Worm (Caenorhabditis elegans) whole organism, L1 larva: ENCODE data around the gene F53A9.9.

Source experiments
- C16A3.4 ChIP-seq: fragments of 150-350 bp; optimal IDR thresholded peaks from 2 replicates; lab custom pipeline; 2014; ENCODE audit warnings: missing biosample characterization, missing genetic modification characterization
- C34B4.2 ChIP-seq: sonication (generic microtip); optimal IDR thresholded peaks from 2 replicates; lab custom pipeline; 2017; ENCODE audit warnings: mild to moderate bottlenecking, missing genetic modification characterization, missing compliant biosample characterization
- F16B12.6 ChIP-seq: fragments of 150-350 bp; optimal IDR thresholded peaks from 2 replicates; lab custom pipeline; 2014; ENCODE audit warnings: missing biosample characterization, missing genetic modification characterization
- Y116A8C.19 ChIP-seq: sonication (generic microtip); optimal IDR thresholded peaks from 2 replicates; lab custom pipeline; 2016; ENCODE audit warnings: missing compliant biosample characterization, missing genetic modification characterization, borderline replicate concordance
- aha-1 ChIP-seq: fragments of 150-350 bp; optimal IDR thresholded peaks from 2 replicates; lab custom pipeline; 2014; ENCODE audit warnings: missing biosample characterization, missing genetic modification characterization
- ama-1 ChIP-seq: fragments of 150-350 bp; optimal IDR thresholded peaks from 2 replicates; lab custom pipeline; 2014
- blmp-1 ChIP-seq: fragments of 150-350 bp; optimal IDR thresholded peaks from 2 replicates; lab custom pipeline; 2014; ENCODE audit warnings: missing biosample characterization, missing genetic modification characterization
- ceh-82 ChIP-seq, 3 experiments: fragments of 150-350 bp in 1 of 3; sonication (generic microtip) in 2 of 3; optimal IDR thresholded peaks; 2 replicates each; lab custom pipeline; 2014 to 2017; ENCODE audit warnings: missing biosample characterization in 3 of 3, missing genetic modification characterization in 3 of 3
- ceh-90 ChIP-seq: sonication (generic microtip); optimal IDR thresholded peaks from 2 replicates; lab custom pipeline; 2016; ENCODE audit warnings: missing genetic modification characterization, missing compliant biosample characterization
- ces-1 ChIP-seq: fragments of 150-350 bp; optimal IDR thresholded peaks from 2 replicates; lab custom pipeline; 2014; ENCODE audit warnings: missing biosample characterization, missing genetic modification reagents, missing genetic modification characterization
- dpl-1 ChIP-seq, 3 experiments: fragments of 150-350 bp in 2 of 3; sonication (generic microtip) in 1 of 3; optimal IDR thresholded peaks; 2 replicates each; lab custom pipeline; 2014 to 2017; ENCODE audit warnings: missing biosample characterization in 3 of 3, missing genetic modification characterization in 3 of 3, missing genetic modification reagents in 3 of 3
- dsc-1 ChIP-seq: sonication (generic microtip); optimal IDR thresholded peaks from 2 replicates; lab custom pipeline; 2016; ENCODE audit warnings: mild to moderate bottlenecking, missing genetic modification characterization, missing compliant biosample characterization
- efl-1 ChIP-seq, 4 experiments: fragments of 150-350 bp; optimal IDR thresholded peaks in 3 of 4; peaks in 1 of 4; 1 replicate in 1 of 4; 2 replicates in 3 of 4; lab custom pipeline; 2014; ENCODE audit warnings: missing biosample characterization in 2 of 4, missing genetic modification characterization in 2 of 4, missing genetic modification reagents in 2 of 4
- efl-3 ChIP-seq: fragments of 200-800 bp; sonication (Bioruptor generic); optimal IDR thresholded peaks from 2 replicates; lab custom pipeline; 2018; ENCODE audit warnings: mild to moderate bottlenecking, missing genetic modification characterization, missing compliant biosample characterization
- egl-13 ChIP-seq: sonication (generic microtip); optimal IDR thresholded peaks from 2 replicates; lab custom pipeline; 2016; ENCODE audit warnings: missing genotype, missing genetic modification reagents, missing genetic modification characterization, missing compliant biosample characterization
- elt-2 ChIP-seq: sonication (generic microtip); optimal IDR thresholded peaks from 2 replicates; lab custom pipeline; 2016; ENCODE audit warnings: missing genetic modification characterization, mild to moderate bottlenecking, inconsistent platforms, missing compliant biosample characterization, missing genetic modification reagents
- elt-3 ChIP-seq, 6 experiments: fragments of 150-350 bp in 1 of 6; sonication (generic microtip); optimal IDR thresholded peaks; 2 replicates each; lab custom pipeline; 2017 to 2018; ENCODE audit warnings: missing biosample characterization in 6 of 6, missing genetic modification characterization in 6 of 6, inconsistent platforms in 1 of 6
- fkh-10 ChIP-seq: sonication (generic microtip); optimal IDR thresholded peaks from 2 replicates; lab custom pipeline; 2017; ENCODE audit warnings: missing biosample characterization, missing genetic modification reagents, missing genetic modification characterization
- fos-1 ChIP-seq: fragments of 150-350 bp; optimal IDR thresholded peaks from 2 replicates; lab custom pipeline; 2014; ENCODE audit warnings: missing biosample characterization, missing genetic modification characterization
- grh-1 ChIP-seq: fragments of 200-800 bp; sonication (Bioruptor generic); IDR thresholded peaks from 2 replicates; pipeline ENCODE4 v1.3.6; 2022; ENCODE audit warnings: missing genetic modification reagents, missing genetic modification characterization, missing compliant biosample characterization
- hlh-17 ChIP-seq: fragments of 200-800 bp; sonication (Bioruptor generic); optimal IDR thresholded peaks from 2 replicates; lab custom pipeline; 2018; ENCODE audit warnings: missing genetic modification characterization, mild to moderate bottlenecking, missing compliant biosample characterization, moderate library complexity, borderline replicate concordance
- hlh-4 ChIP-seq: sonication (generic microtip); optimal IDR thresholded peaks from 2 replicates; lab custom pipeline; 2016; ENCODE audit warnings: mild to moderate bottlenecking, missing genetic modification characterization, missing compliant biosample characterization
- irx-1 ChIP-seq: sonication (generic microtip); optimal IDR thresholded peaks from 2 replicates; lab custom pipeline; 2016; ENCODE audit warnings: missing genetic modification characterization, missing compliant biosample characterization
- isw-1 ChIP-seq: fragments of 200-800 bp; sonication (Bioruptor generic); IDR thresholded peaks from 2 replicates; pipeline ENCODE4 v1.3.6; 2022; ENCODE audit warnings: missing genetic modification characterization, missing compliant biosample characterization
- jun-1 ChIP-seq: fragments of 150-350 bp; optimal IDR thresholded peaks from 2 replicates; lab custom pipeline; 2014; ENCODE audit warnings: missing biosample characterization, missing genetic modification reagents, missing genetic modification characterization
- lin-14 ChIP-seq: fragments of 200-800 bp; sonication (Bioruptor generic); optimal IDR thresholded peaks from 2 replicates; lab custom pipeline; 2018; ENCODE audit warnings: mild to moderate bottlenecking, missing genetic modification characterization, moderate library complexity, missing compliant biosample characterization
- lin-15B ChIP-seq: fragments of 150-350 bp; sonication (generic microtip); optimal IDR thresholded peaks from 3 replicates; lab custom pipeline; 2014; ENCODE audit warnings: missing biosample characterization, missing genetic modification characterization
- lin-35 ChIP-seq, 2 experiments: fragments of 150-350 bp; optimal IDR thresholded peaks; 2 replicates each; lab custom pipeline; 2014; ENCODE audit warnings: missing biosample characterization in 2 of 2, missing genetic modification characterization in 2 of 2, missing genetic modification reagents in 2 of 2
- lin-39 ChIP-seq: fragments of 150-350 bp; optimal IDR thresholded peaks from 2 replicates; lab custom pipeline; 2014; ENCODE audit warnings: missing biosample characterization, missing genetic modification reagents, missing genetic modification characterization
- mab-9 ChIP-seq: fragments of 200-800 bp; sonication (Bioruptor generic); IDR thresholded peaks from 2 replicates; pipeline ENCODE4 v1.3.6; 2022; ENCODE audit warnings: missing genetic modification reagents, missing genetic modification characterization, missing compliant biosample characterization
- mef-2 ChIP-seq: fragments of 150-350 bp; optimal IDR thresholded peaks from 2 replicates; lab custom pipeline; 2014; ENCODE audit warnings: missing biosample characterization, missing genetic modification characterization
- nhr-19 ChIP-seq: fragments of 200-800 bp; sonication (Bioruptor generic); conservative IDR thresholded peaks from 2 replicates; pipeline ENCODE4 v1.3.6; 2022; ENCODE audit warnings: missing genetic modification characterization, missing compliant biosample characterization
- nhr-237 ChIP-seq: fragments of 150-350 bp; optimal IDR thresholded peaks from 2 replicates; lab custom pipeline; 2014; ENCODE audit warnings: missing biosample characterization, missing genetic modification characterization
- nhr-47 ChIP-seq: sonication (generic microtip); optimal IDR thresholded peaks from 2 replicates; lab custom pipeline; 2016; ENCODE audit warnings: mild to moderate bottlenecking, missing genetic modification characterization, moderate library complexity, missing compliant biosample characterization
- nhr-71 ChIP-seq: sonication (generic microtip); optimal IDR thresholded peaks from 2 replicates; lab custom pipeline; 2016; ENCODE audit warnings: mild to moderate bottlenecking, missing genetic modification characterization, moderate library complexity, missing compliant biosample characterization
- nhr-76 ChIP-seq: sonication (generic microtip); optimal IDR thresholded peaks from 2 replicates; lab custom pipeline; 2017; ENCODE audit warnings: missing biosample characterization, missing genetic modification characterization
- nhr-77 ChIP-seq: fragments of 150-350 bp; optimal IDR thresholded peaks from 2 replicates; lab custom pipeline; 2014; ENCODE audit warnings: missing biosample characterization, missing genetic modification characterization
- nhr-85 ChIP-seq: sonication (generic microtip); peaks from one replicate; lab custom pipeline; 2016; ENCODE audit warnings: missing genetic modification characterization, inconsistent platforms, missing compliant biosample characterization
- pax-3 ChIP-seq: fragments of 200-800 bp; sonication (Bioruptor generic); optimal IDR thresholded peaks from 2 replicates; lab custom pipeline; 2018; ENCODE audit warnings: mild to moderate bottlenecking, missing genetic modification characterization, moderate library complexity, missing compliant biosample characterization
- pqm-1 ChIP-seq: sonication (generic microtip); optimal IDR thresholded peaks from 3 replicates; lab custom pipeline; 2017; ENCODE audit warnings: missing biosample characterization, missing genetic modification characterization
- rnt-1 ChIP-seq: sonication (generic microtip); optimal IDR thresholded peaks from 2 replicates; lab custom pipeline; 2016; ENCODE audit warnings: mild to moderate bottlenecking, missing genetic modification characterization, moderate library complexity, missing compliant biosample characterization
- snpc-4 ChIP-seq: fragments of 150-350 bp; optimal IDR thresholded peaks from 2 replicates; lab custom pipeline; 2014; ENCODE audit warnings: missing biosample characterization, missing genetic modification characterization
- sox-4 ChIP-seq: sonication (generic microtip); optimal IDR thresholded peaks from 2 replicates; lab custom pipeline; 2016; ENCODE audit warnings: missing genetic modification characterization, missing compliant biosample characterization
- sptf-1 ChIP-seq: fragments of 150-350 bp; optimal IDR thresholded peaks from 2 replicates; lab custom pipeline; 2014; ENCODE audit warnings: missing biosample characterization, missing genetic modification characterization
- swsn-7 ChIP-seq: sonication (generic microtip); optimal IDR thresholded peaks from 2 replicates; lab custom pipeline; 2016; ENCODE audit warnings: missing genetic modification characterization, missing compliant biosample characterization
- tbx-2 ChIP-seq: sonication (generic microtip); optimal IDR thresholded peaks from 2 replicates; lab custom pipeline; 2016; ENCODE audit warnings: missing genetic modification characterization, missing compliant biosample characterization
- tlp-1 ChIP-seq: fragments of 150-350 bp; optimal IDR thresholded peaks from 2 replicates; lab custom pipeline; 2014; ENCODE audit warnings: missing biosample characterization, missing genetic modification characterization
- unc-30 ChIP-seq: sonication (generic microtip); optimal IDR thresholded peaks from 2 replicates; lab custom pipeline; 2017; ENCODE audit warnings: missing biosample characterization, missing genetic modification characterization
- unc-62 ChIP-seq: fragments of 150-350 bp; optimal IDR thresholded peaks from 2 replicates; lab custom pipeline; 2014; ENCODE audit warnings: missing biosample characterization, missing genetic modification reagents, missing genetic modification characterization
- vab-15 ChIP-seq: sonication (generic microtip); optimal IDR thresholded peaks from 2 replicates; lab custom pipeline; 2017; ENCODE audit warnings: missing genotype, mild to moderate bottlenecking, missing genetic modification characterization, missing compliant biosample characterization
- zag-1 ChIP-seq: fragments of 150-350 bp; optimal IDR thresholded peaks from 2 replicates; lab custom pipeline; 2014; ENCODE audit warnings: missing biosample characterization, missing genetic modification characterization
- zip-4 ChIP-seq: fragments of 200-800 bp; sonication (Bioruptor generic); optimal IDR thresholded peaks from 2 replicates; lab custom pipeline; 2018; ENCODE audit warnings: mild to moderate bottlenecking, missing genetic modification characterization, moderate library complexity, missing compliant biosample characterization
- ztf-11 ChIP-seq, 2 experiments: sonication (generic microtip); optimal IDR thresholded peaks; 2 replicates each; lab custom pipeline; 2016 to 2017; ENCODE audit warnings: missing genetic modification characterization in 2 of 2, missing biosample characterization in 1 of 2, missing compliant biosample characterization in 1 of 2

F53A9.9 gene

DNA sequence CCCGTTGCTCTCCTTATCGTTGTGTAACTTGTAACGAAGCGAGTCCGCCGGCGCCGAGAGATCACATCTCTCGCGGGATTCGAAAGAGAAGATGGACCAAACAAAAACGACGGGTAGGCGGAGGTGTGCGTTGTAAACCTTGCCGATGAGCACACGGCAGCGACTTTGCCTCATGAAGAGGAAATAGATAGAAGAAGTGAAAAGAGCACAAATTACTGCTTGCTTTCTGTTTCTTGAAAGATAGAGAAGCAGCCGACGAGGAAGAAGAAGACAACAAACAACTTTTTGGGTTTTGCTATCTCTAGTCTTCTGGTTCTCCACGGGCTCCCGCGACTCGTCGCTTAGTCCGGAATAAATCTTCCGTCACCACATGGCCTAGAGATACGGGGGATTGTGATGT is 3.3 kb upstream of the F53A9.9 start (continued):
- TF ChIP-seq fos-1 (tag; lab: Kevin White, UChicago) = no peak
- TF ChIP-seq nhr-71 (tag; lab: Kevin White, UChicago) = peak; percentile 80
- TF ChIP-seq pqm-1 (tag; lab: Kevin White, UChicago) = no peak
- TF ChIP-seq ces-1 (GFP tag; lab: Kevin White, UChicago) = no peak
- TF ChIP-seq Y116A8C.19 = no peak
- no peak for TF ChIP-seq sox-4
- TF ChIP-seq ztf-11 (tag; optimal IDR thresholded peaks at IDR 0.05; lab: Kevin White, UChicago) = no peak
- peak; percentile 12 for TF ChIP-seq tbx-2 (tag; lab: Kevin White, UChicago)
- TF ChIP-seq C34B4.2 (tag; lab: Kevin White, UChicago) = no peak
- TF ChIP-seq nhr-77 = no peak
- no peak for TF ChIP-seq nhr-85
- no peak for TF ChIP-seq sptf-1
- peak; percentile 45 for TF ChIP-seq rnt-1
- no peak for TF ChIP-seq unc-30 (tag; lab: Kevin White, UChicago)
- no peak for TF ChIP-seq snpc-4 (tag; lab: Kevin White, UChicago)
- TF ChIP-seq hlh-4 (tag; lab: Kevin White, UChicago) = no peak
- no peak for TF ChIP-seq hlh-17 (GFP tag; lab: Kevin White, UChicago)
- TF ChIP-seq nhr-76 (tag; lab: Kevin White, UChicago) = no peak
- no peak for TF ChIP-seq F16B12.6
- TF ChIP-seq efl-3 (GFP tag; lab: Kevin White, UChicago) = no peak
- TF ChIP-seq lin-14 = peak; percentile 85
- TF ChIP-seq ceh-90 (tag; lab: Kevin White, UChicago) = no peak
- no peak for TF ChIP-seq lin-39 (tag; lab: Kevin White, UChicago)
- TF ChIP-seq vab-15 = no peak
- no peak for TF ChIP-seq C16A3.4 (tag; lab: Kevin White, UChicago)
- TF ChIP-seq mab-9 (GFP tag; lab: Robert Waterston, UW) = no peak
- TF ChIP-seq blmp-1 (tag; lab: Kevin White, UChicago) = no peak
- TF ChIP-seq ceh-82 (tag; optimal IDR thresholded peaks at IDR 0.05; lab: Kevin White, UChicago) = no peak
- no peak for TF ChIP-seq elt-2 (tag; lab: Kevin White, UChicago)
- TF ChIP-seq egl-13 (tag; lab: Kevin White, UChicago) = no peak
- TF ChIP-seq jun-1 (tag; lab: Kevin White, UChicago) = no peak
- no peak for TF ChIP-seq lin-15B (tag; lab: Kevin White, UChicago)
- no peak for TF ChIP-seq nhr-47
- TF ChIP-seq dsc-1 (tag; lab: Kevin White, UChicago) = peak; percentile 66
- TF ChIP-seq tlp-1 (tag; lab: Kevin White, UChicago) = no peak
- peak; percentile 26 for TF ChIP-seq swsn-7 (tag; lab: Kevin White, UChicago)
- no peak for TF ChIP-seq grh-1 (GFP tag; lab: Robert Waterston, UW)
- TF ChIP-seq fkh-10 (GFP tag; lab: Kevin White, UChicago) = no peak
- no peak for TF ChIP-seq nhr-237
- no peak for TF ChIP-seq zip-4 (GFP tag; lab: Kevin White, UChicago)
- no peak for TF ChIP-seq mef-2 (tag; lab: Kevin White, UChicago)
- TF ChIP-seq irx-1 = no peak
- no peak for TF ChIP-seq isw-1
- TF ChIP-seq lin-35 (GFP tag; optimal IDR thresholded peaks at IDR 0.05; lab: Kevin White, UChicago) = peak in 1 of 2 experiments; percentile 13

DNA sequence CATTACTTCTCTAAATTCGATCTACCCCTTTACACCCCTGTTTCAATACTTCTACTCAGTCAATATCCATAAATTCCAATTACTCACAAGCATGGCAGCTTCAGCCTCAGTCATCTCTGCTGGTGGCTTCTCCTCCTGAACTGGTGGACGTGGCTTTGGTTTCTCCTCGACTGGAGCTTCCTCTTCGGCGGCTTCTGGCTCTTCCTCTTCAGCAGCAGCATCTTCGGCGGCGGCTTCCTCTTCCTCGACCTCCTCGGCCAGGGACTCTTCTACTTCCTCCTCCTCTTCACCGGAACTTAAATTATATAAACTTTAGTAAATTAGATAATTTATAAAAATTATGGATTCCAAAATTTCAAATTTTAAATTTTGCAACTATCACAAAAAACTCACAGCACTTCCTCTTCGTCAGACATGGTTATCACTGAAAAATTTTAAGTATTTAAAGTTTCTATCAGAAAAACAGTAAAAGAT is 2.6 kb upstream of the F53A9.9 start, which contains the start of gene tnt-2:
TSS of gene tnt-2 (minus strand) at position 424 of the 474 bp plus-strand sequence.
- TF ChIP-seq sptf-1 (no peak), sox-4 (no peak), lin-14 (no peak), efl-1 (optimal IDR thresholded peaks at IDR 0.05; lab: Kevin White, UChicago) (no peak), efl-1 (GFP tag; optimal IDR thresholded peaks at IDR 0.05 in 1 of 2; lab: Kevin White, UChicago) (no peak), elt-3 (tag; optimal IDR thresholded peaks at IDR 0.05; lab: Kevin White, UChicago) (no peak), ceh-82 (tag; optimal IDR thresholded peaks at IDR 0.05; lab: Kevin White, UChicago) (no peak), aha-1 (tag; lab: Kevin White, UChicago) (no peak), nhr-19 (no peak), ama-1 (lab: Kevin White, UChicago) (no peak), unc-62 (GFP tag; lab: Kevin White, UChicago) (no peak), dpl-1 (GFP tag; optimal IDR thresholded peaks at IDR 0.05; lab: Kevin White, UChicago) (no peak), nhr-76 (tag; lab: Kevin White, UChicago) (no peak), fkh-10 (GFP tag; lab: Kevin White, UChicago) (no peak), dsc-1 (tag; lab: Kevin White, UChicago) (no peak), nhr-47 (no peak), zag-1 (no peak), pax-3 (no peak)
